Worm (Caenorhabditis elegans): ENCODE results near the gene cutl-28.

- TF ChIP-seq lin-13 (tag; optimal IDR thresholded peaks at IDR 0.05) (no peak), mep-1 (tag; optimal IDR thresholded peaks at IDR 0.05) (no peak), unc-62 (GFP tag; optimal IDR thresholded peaks at IDR 0.05) (no peak)
These were observed 35.1 kb downstream of the cutl-28 start, which contains the start of gene Y55F3C.10 for ce11 chrIV:719351-719750.
